Fruit fly (Drosophila melanogaster) whole organism, embryonic: ENCODE measurements around the gene CG43796.

ENCODE experiments used
- Antp ChIP-seq: fragments of 200-800 bp; sonication (Bioruptor generic); optimal IDR thresholded peaks from 3 replicates; lab custom pipeline; 2016; ENCODE audit warnings: missing biosample characterization, missing genetic modification characterization
- Bgb ChIP-seq: fragments of 200-800 bp; sonication (Bioruptor generic); IDR thresholded peaks from 2 replicates; pipeline ENCODE4 v1.3.6; 2022; ENCODE audit warnings: missing biosample characterization, missing genetic modification characterization; ENCODE audit not compliant: partially characterized antibody
- CG10274 ChIP-seq: fragments of 200-800 bp; sonication (Bioruptor generic); optimal IDR thresholded peaks from 3 replicates; lab custom pipeline; 2017; ENCODE audit warnings: missing biosample characterization, mild to moderate bottlenecking, missing genetic modification characterization
- CG10462 ChIP-seq: fragments of 200-800 bp; sonication (Bioruptor generic); optimal IDR thresholded peaks from 2 replicates; lab custom pipeline; 2016; ENCODE audit warnings: missing biosample characterization, missing genetic modification characterization
- CG12155 ChIP-seq: fragments of 200-800 bp; sonication (Bioruptor generic); optimal IDR thresholded peaks from 3 replicates; lab custom pipeline; 2016; ENCODE audit warnings: missing biosample characterization, missing genetic modification characterization
- CG14710 ChIP-seq: fragments of 200-800 bp; sonication (Bioruptor generic); optimal IDR thresholded peaks from 3 replicates; lab custom pipeline; 2019; ENCODE audit warnings: missing biosample characterization, mild to moderate bottlenecking, missing genetic modification characterization, moderate library complexity
- CG15514 ChIP-seq: fragments of 200-800 bp; sonication (Bioruptor generic); optimal IDR thresholded peaks from 3 replicates; lab custom pipeline; 2017; ENCODE audit warnings: missing biosample characterization, missing genetic modification characterization, mild to moderate bottlenecking, moderate library complexity, missing genetic modification reagents
- CG1603 ChIP-seq: fragments of 200-800 bp; sonication (Bioruptor generic); optimal IDR thresholded peaks from 2 replicates; lab custom pipeline; 2019; ENCODE audit warnings: missing biosample characterization, mild to moderate bottlenecking, missing genetic modification characterization, moderate library complexity
- CG17829 ChIP-seq: fragments of 200-800 bp; optimal IDR thresholded peaks from 2 replicates; lab custom pipeline; 2019; ENCODE audit warnings: missing biosample characterization, mild to moderate bottlenecking, missing genetic modification characterization, moderate library complexity
- CG18476 ChIP-seq: fragments of 200-800 bp; sonication (Bioruptor generic); optimal IDR thresholded peaks from 2 replicates; lab custom pipeline; 2016; ENCODE audit warnings: missing biosample characterization, mild to moderate bottlenecking, missing genetic modification characterization
- CG30431 ChIP-seq: fragments of 200-800 bp; sonication (Bioruptor generic); optimal IDR thresholded peaks from 2 replicates; lab custom pipeline; 2017; ENCODE audit warnings: missing biosample characterization, missing genetic modification characterization
- CG31224 ChIP-seq: fragments of 200-800 bp; sonication (Bioruptor generic); IDR thresholded peaks from 2 replicates; pipeline ENCODE4 v1.3.6; 2022; ENCODE audit warnings: missing biosample characterization, missing genetic modification characterization
- CG3847 ChIP-seq: fragments of 200-800 bp; sonication (Bioruptor generic); IDR thresholded peaks from 2 replicates; pipeline ENCODE4 v1.3.6; 2022; ENCODE audit warnings: missing biosample characterization, missing genetic modification characterization
- CG6683 ChIP-seq: fragments of 200-800 bp; sonication (Bioruptor generic); optimal IDR thresholded peaks from 2 replicates; lab custom pipeline; 2017; ENCODE audit warnings: missing biosample characterization, mild to moderate bottlenecking, missing genetic modification characterization, missing genetic modification reagents
- CG7786 ChIP-seq: fragments of 200-800 bp; sonication (Bioruptor generic); optimal IDR thresholded peaks from 2 replicates; lab custom pipeline; 2016; ENCODE audit warnings: missing biosample characterization, missing genetic modification characterization
- CG8089 ChIP-seq: fragments of 200-800 bp; sonication (Bioruptor generic); optimal IDR thresholded peaks from 3 replicates; lab custom pipeline; 2016; ENCODE audit warnings: missing biosample characterization, missing genetic modification characterization
- CG9932 ChIP-seq: fragments of 200-800 bp; sonication (Bioruptor generic); IDR thresholded peaks from 2 replicates; pipeline ENCODE4 v1.3.6; 2022; ENCODE audit warnings: missing biosample characterization, missing genetic modification characterization
- Chrac-16 ChIP-seq: fragments of 200-800 bp; sonication (Bioruptor generic); optimal IDR thresholded peaks from 3 replicates; lab custom pipeline; 2016; ENCODE audit warnings: missing biosample characterization, missing genetic modification characterization
- Dp ChIP-seq: fragments of 200-800 bp; sonication (Bioruptor generic); optimal IDR thresholded peaks from 2 replicates; lab custom pipeline; 2018; ENCODE audit warnings: missing biosample characterization, mild to moderate bottlenecking, missing genetic modification characterization, moderate library complexity
- Ets97D ChIP-seq: fragments of 200-800 bp; sonication (Bioruptor generic); optimal IDR thresholded peaks from 3 replicates; lab custom pipeline; 2016; ENCODE audit warnings: missing biosample characterization, missing genetic modification characterization
- H2.0 ChIP-seq: fragments of 200-800 bp; sonication (Bioruptor generic); IDR thresholded peaks from 2 replicates; pipeline ENCODE4 v1.3.6; 2022; ENCODE audit warnings: missing biosample characterization, missing genetic modification characterization
- HLH3B ChIP-seq: fragments of 200-800 bp; sonication (Bioruptor generic); IDR thresholded peaks from 2 replicates; pipeline ENCODE4 v1.3.6; 2022; ENCODE audit warnings: missing biosample characterization, missing genetic modification characterization
- Opbp ChIP-seq: fragments of 200-800 bp; sonication (Bioruptor generic); IDR thresholded peaks from 3 replicates; pipeline ENCODE4 v1.3.6; 2022; ENCODE audit warnings: missing biosample characterization, missing genetic modification characterization; ENCODE audit not compliant: partially characterized antibody
- Ptx1 ChIP-seq: fragments of 200-800 bp; sonication (Bioruptor generic); IDR thresholded peaks from 2 replicates; pipeline ENCODE4 v1.3.6; 2022; ENCODE audit warnings: missing biosample characterization, missing genetic modification characterization
- Xbp1 ChIP-seq: fragments of 200-800 bp; sonication (Bioruptor generic); optimal IDR thresholded peaks from 3 replicates; lab custom pipeline; 2016; ENCODE audit warnings: missing biosample characterization, mild to moderate bottlenecking, missing genetic modification characterization
- Xrp1 ChIP-seq: fragments of 200-800 bp; sonication (Bioruptor generic); IDR thresholded peaks from 2 replicates; pipeline ENCODE4 v1.3.6; 2022; ENCODE audit warnings: missing biosample characterization, missing genetic modification characterization
- ato ChIP-seq: fragments of 200-800 bp; sonication (Bioruptor generic); IDR thresholded peaks from 2 replicates; pipeline ENCODE4 v1.3.6; 2022; ENCODE audit warnings: missing biosample characterization, missing genetic modification characterization; ENCODE audit not compliant: partially characterized antibody
- bigmax ChIP-seq: fragments of 200-800 bp; sonication (Bioruptor generic); optimal IDR thresholded peaks from 2 replicates; lab custom pipeline; 2018; ENCODE audit warnings: missing biosample characterization, mild to moderate bottlenecking, missing genetic modification characterization
- dm ChIP-seq: fragments of 200-800 bp; sonication (Bioruptor generic); optimal IDR thresholded peaks from 3 replicates; lab custom pipeline; 2016; ENCODE audit warnings: missing biosample characterization, missing genetic modification characterization
- ewg ChIP-seq: fragments of 200-800 bp; sonication (Bioruptor generic); optimal IDR thresholded peaks from 3 replicates; lab custom pipeline; 2017; ENCODE audit warnings: mild to moderate bottlenecking, missing biosample characterization, missing genetic modification reagents, missing genetic modification characterization
- ftz-f1 ChIP-seq: fragments of 200-800 bp; sonication (Bioruptor generic); optimal IDR thresholded peaks from 2 replicates; lab custom pipeline; 2016; ENCODE audit warnings: missing biosample characterization, missing genetic modification characterization
- gfzf ChIP-seq: fragments of 200-800 bp; sonication (Bioruptor generic); optimal IDR thresholded peaks from 2 replicates; lab custom pipeline; 2016; ENCODE audit warnings: missing biosample characterization, mild to moderate bottlenecking, missing genetic modification characterization, moderate library complexity
- inv ChIP-seq: fragments of 200-800 bp; sonication (Bioruptor generic); IDR thresholded peaks from 2 replicates; pipeline ENCODE4 v1.3.6; 2022; ENCODE audit warnings: missing biosample characterization, missing genetic modification characterization; ENCODE audit not compliant: partially characterized antibody
- jumu ChIP-seq: fragments of 200-800 bp; sonication (Bioruptor generic); optimal IDR thresholded peaks from 3 replicates; lab custom pipeline; 2016; ENCODE audit warnings: missing biosample characterization, missing genetic modification characterization
- kay ChIP-seq: fragments of 200-800 bp; sonication (Bioruptor generic); optimal IDR thresholded peaks from 2 replicates; lab custom pipeline; 2016; ENCODE audit warnings: missing biosample characterization, missing genetic modification characterization
- ken ChIP-seq: fragments of 200-800 bp; sonication (Bioruptor generic); IDR thresholded peaks from 3 replicates; pipeline ENCODE4 v1.3.6; 2022; ENCODE audit warnings: missing biosample characterization, missing genetic modification characterization
- luna ChIP-seq: fragments of 200-800 bp; sonication (Bioruptor generic); optimal IDR thresholded peaks from 2 replicates; lab custom pipeline; 2016; ENCODE audit warnings: missing biosample characterization, missing genetic modification characterization
- maf-S ChIP-seq: fragments of 200-800 bp; sonication (Bioruptor generic); optimal IDR thresholded peaks from 2 replicates; lab custom pipeline; 2016; ENCODE audit warnings: missing biosample characterization, missing genetic modification characterization
- pho ChIP-seq: fragments of 200-800 bp; sonication (Bioruptor generic); optimal IDR thresholded peaks from 2 replicates; lab custom pipeline; 2016; ENCODE audit warnings: missing biosample characterization, missing genetic modification characterization
- psq ChIP-seq: fragments of 200-800 bp; sonication (Bioruptor generic); optimal IDR thresholded peaks from 2 replicates; lab custom pipeline; 2017; ENCODE audit warnings: missing biosample characterization, missing genetic modification characterization
- sens ChIP-seq: fragments of 200-800 bp; sonication (Bioruptor generic); peaks from one replicate; lab custom pipeline; 2016; ENCODE audit warnings: missing biosample characterization, missing genetic modification characterization
- sob ChIP-seq: fragments of 200-800 bp; sonication (Bioruptor generic); IDR thresholded peaks from 2 replicates; pipeline ENCODE4 v1.3.6; 2022; ENCODE audit warnings: missing biosample characterization, missing genetic modification characterization
- tup ChIP-seq: fragments of 200-800 bp; sonication (Bioruptor generic); optimal IDR thresholded peaks from 2 replicates; lab custom pipeline; 2016; ENCODE audit warnings: missing biosample characterization, mild to moderate bottlenecking, missing genetic modification characterization, moderate library complexity

The CG43796 gene

DNA sequence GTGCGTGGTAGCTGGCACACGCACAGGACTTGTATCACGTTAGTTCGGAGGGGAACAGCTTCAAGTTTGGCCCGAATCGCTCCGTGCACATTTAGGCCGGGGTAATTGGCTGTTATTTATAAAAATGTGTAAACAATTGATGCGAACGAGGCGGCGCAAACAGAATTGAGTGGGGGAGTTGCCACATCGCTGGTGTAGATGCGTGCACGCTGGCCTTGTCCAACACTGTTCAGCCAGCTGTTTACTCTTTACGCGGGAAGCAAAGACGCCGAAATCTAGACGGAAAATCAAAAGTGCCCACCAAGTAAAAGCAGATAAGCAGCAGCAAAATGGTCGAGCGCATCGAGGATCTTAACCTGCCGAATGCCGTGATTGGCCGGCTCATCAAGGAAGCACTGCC is 45.0 kb upstream of the CG43796 start, which contains the start of the genes D12 and Chrac-14 (continued):
- TF ChIP-seq tup (GFP tag; lab: Kevin White, UChicago) (no peak), ken (GFP tag; lab: Robert Waterston, UW) (peak; percentile 56; the same call in 1 of the 3 replicates), Opbp (GFP tag; lab: Robert Waterston, UW) (0 out of 3 replicates have a peak, but pooled peaks have one; percentile 7), Ptx1 (GFP tag; lab: Robert Waterston, UW) (no peak), luna (GFP tag; lab: Kevin White, UChicago) (peak; percentile 11), Xrp1 (GFP tag; lab: Robert Waterston, UW) (peak; percentile 12; the same call in 1 of the 2 replicates), kay (no peak), CG6683 (GFP tag; lab: Kevin White, UChicago) (no peak), CG14710 (tag; lab: Kevin White, UChicago) (peak; percentile 29), CG17829 (tag; lab: Kevin White, UChicago) (peak; percentile 9), inv (GFP tag; lab: Robert Waterston, UW) (no peak), CG3847 (peak; percentile 65), CG15514 (peak; percentile 42), ato (GFP tag; lab: Robert Waterston, UW) (no peak), maf-S (GFP tag; lab: Kevin White, UChicago) (peak; percentile 32), jumu (GFP tag; lab: Kevin White, UChicago) (peak; percentile 36), gfzf (GFP tag; lab: Kevin White, UChicago) (peak; percentile 1), psq (GFP tag; lab: Kevin White, UChicago) (peak; percentile 8), HLH3B (GFP tag; lab: Robert Waterston, UW) (no peak), H2.0 (GFP tag; lab: Robert Waterston, UW) (peak; percentile 37; the same call in 1 of the 2 replicates), sob (peak; percentile 69; the same call in 1 of the 2 replicates), CG8089 (peak; percentile 18), CG12155 (peak; percentile 21), pho (no peak), dm (GFP tag; lab: Kevin White, UChicago) (peak; percentile 24), CG18476 (GFP tag; lab: Kevin White, UChicago) (no peak), CG7786 (peak; percentile 14), ftz-f1 (no peak), ewg (GFP tag; lab: Kevin White, UChicago) (peak; percentile 37), Xbp1 (GFP tag; lab: Kevin White, UChicago) (peak; percentile 23), CG10274 (no peak), Bgb (GFP tag; lab: Robert Waterston, UW) (peak; percentile 9; the same call in 1 of the 2 replicates), Antp (GFP tag; lab: Kevin White, UChicago) (peak; percentile 56), CG31224 (GFP tag; lab: Robert Waterston, UW) (no peak), CG9932 (GFP tag; lab: Robert Waterston, UW) (peak; percentile 39; the same call in 1 of the 2 replicates), CG10462 (GFP tag; lab: Kevin White, UChicago) (no peak), Ets97D (GFP tag; lab: Kevin White, UChicago) (peak; percentile 12), CG1603 (tag; lab: Kevin White, UChicago) (peak; percentile 65), sens (GFP tag; lab: Kevin White, UChicago) (peak; percentile 53), Chrac-16 (GFP tag; lab: Kevin White, UChicago) (no peak), CG30431 (GFP tag; lab: Kevin White, UChicago) (no peak), Dp (peak; percentile 70), bigmax (no peak)
